Fruit fly (Drosophila melanogaster) whole organism, embryonic: ENCODE results near the gene CG43230.

Experiments used
- CG12391 ChIP-seq: fragments of 200-800 bp; sonication (Bioruptor generic); optimal IDR thresholded peaks from 3 replicates; lab custom pipeline; 2018; ENCODE audit warnings: missing biosample characterization, mild to moderate bottlenecking, missing genetic modification characterization, moderate library complexity
- CG13123 ChIP-seq: fragments of 200-800 bp; sonication (Bioruptor generic); optimal IDR thresholded peaks from 2 replicates; lab custom pipeline; 2016; ENCODE audit warnings: missing biosample characterization, missing genetic modification characterization
- CG13424 ChIP-seq: fragments of 200-800 bp; sonication (Bioruptor generic); optimal IDR thresholded peaks from 2 replicates; lab custom pipeline; 2019; ENCODE audit warnings: missing biosample characterization, mild to moderate bottlenecking, missing genetic modification characterization, moderate library complexity
- CG13775 ChIP-seq: fragments of 200-800 bp; sonication (Bioruptor generic); optimal IDR thresholded peaks from 3 replicates; lab custom pipeline; 2017; ENCODE audit warnings: missing biosample characterization, mild to moderate bottlenecking, missing genetic modification characterization
- CG14965 ChIP-seq: fragments of 200-800 bp; sonication (Bioruptor generic); optimal IDR thresholded peaks from 2 replicates; lab custom pipeline; 2016; ENCODE audit warnings: missing biosample characterization, missing genetic modification characterization, borderline replicate concordance
- CG17802 ChIP-seq: fragments of 200-800 bp; sonication (Bioruptor generic); optimal IDR thresholded peaks from 2 replicates; lab custom pipeline; 2018; ENCODE audit warnings: missing biosample characterization, mild to moderate bottlenecking, missing genetic modification characterization, moderate library complexity
- CG18764 ChIP-seq: fragments of 200-800 bp; sonication (Bioruptor generic); optimal IDR thresholded peaks from 3 replicates; lab custom pipeline; 2016; ENCODE audit warnings: missing biosample characterization, missing genetic modification characterization
- CG2875 ChIP-seq: fragments of 200-800 bp; sonication (Bioruptor generic); optimal IDR thresholded peaks from 2 replicates; lab custom pipeline; 2017; ENCODE audit warnings: missing biosample characterization, mild to moderate bottlenecking, missing genetic modification characterization, missing genetic modification reagents
- CG30431 ChIP-seq: fragments of 200-800 bp; sonication (Bioruptor generic); optimal IDR thresholded peaks from 2 replicates; lab custom pipeline; 2017; ENCODE audit warnings: missing biosample characterization, missing genetic modification characterization
- CG3163 ChIP-seq: fragments of 200-800 bp; sonication (Bioruptor generic); optimal IDR thresholded peaks from 3 replicates; lab custom pipeline; 2016; ENCODE audit warnings: missing biosample characterization, missing genetic modification characterization
- CG34422 ChIP-seq: fragments of 200-800 bp; sonication (Bioruptor generic); IDR thresholded peaks from 3 replicates; pipeline ENCODE4 v1.3.6; 2022; ENCODE audit warnings: missing biosample characterization, missing genetic modification characterization
- CG3995 ChIP-seq: fragments of 200-800 bp; sonication (Bioruptor generic); optimal IDR thresholded peaks from 3 replicates; lab custom pipeline; 2016; ENCODE audit warnings: missing biosample characterization, missing genetic modification characterization
- CG4328 ChIP-seq: fragments of 200-800 bp; sonication (Bioruptor generic); optimal IDR thresholded peaks from 3 replicates; lab custom pipeline; 2017; ENCODE audit warnings: missing biosample characterization, missing genetic modification reagents, missing genetic modification characterization
- CG43689 ChIP-seq: fragments of 200-800 bp; sonication (Bioruptor generic); IDR thresholded peaks from 2 replicates; pipeline ENCODE4 v1.3.6; 2022; ENCODE audit warnings: missing biosample characterization, missing genetic modification characterization
- CG4854 ChIP-seq: fragments of 200-800 bp; sonication (Bioruptor generic); optimal IDR thresholded peaks from 2 replicates; lab custom pipeline; 2016; ENCODE audit warnings: missing biosample characterization, missing genetic modification characterization, inconsistent platforms
- CG5245 ChIP-seq: fragments of 200-800 bp; sonication (Bioruptor generic); optimal IDR thresholded peaks from 3 replicates; lab custom pipeline; 2016; ENCODE audit warnings: missing biosample characterization, missing genetic modification characterization
- CG6654 ChIP-seq: fragments of 200-800 bp; sonication (Bioruptor generic); optimal IDR thresholded peaks from 2 replicates; lab custom pipeline; 2017; ENCODE audit warnings: missing biosample characterization, mild to moderate bottlenecking, missing genetic modification characterization
- CG8089 ChIP-seq: fragments of 200-800 bp; sonication (Bioruptor generic); optimal IDR thresholded peaks from 3 replicates; lab custom pipeline; 2016; ENCODE audit warnings: missing biosample characterization, missing genetic modification characterization
- CG9609 ChIP-seq: fragments of 200-800 bp; sonication (Bioruptor generic); optimal IDR thresholded peaks from 3 replicates; lab custom pipeline; 2016; ENCODE audit warnings: missing biosample characterization, missing genetic modification characterization
- CrebB ChIP-seq: fragments of 200-800 bp; sonication (Bioruptor generic); optimal IDR thresholded peaks from 3 replicates; lab custom pipeline; 2018; ENCODE audit warnings: missing biosample characterization, mild to moderate bottlenecking, missing genetic modification characterization
- D19B ChIP-seq: fragments of 200-800 bp; sonication (Bioruptor generic); optimal IDR thresholded peaks from 2 replicates; lab custom pipeline; 2017; ENCODE audit warnings: missing biosample characterization, mild to moderate bottlenecking, missing genetic modification characterization
- Drgx ChIP-seq: fragments of 200-800 bp; sonication (Bioruptor generic); IDR thresholded peaks from 2 replicates; pipeline ENCODE4 v1.3.6; 2022; ENCODE audit warnings: missing biosample characterization, missing genetic modification characterization
- Eip74EF ChIP-seq, 2 experiments: fragments of 200-800 bp in 1 of 2; fragments of >200 bp in 1 of 2; sonication (Bioruptor generic) in 1 of 2; optimal IDR thresholded peaks; 2 replicates each; lab custom pipeline; 2017 to 2019; ENCODE audit warnings: missing biosample characterization in 2 of 2, missing genetic modification characterization in 2 of 2, mild to moderate bottlenecking in 1 of 2, moderate library complexity in 1 of 2
- Fer3 ChIP-seq: fragments of 200-800 bp; sonication (Bioruptor generic); optimal IDR thresholded peaks from 2 replicates; lab custom pipeline; 2018; ENCODE audit warnings: missing biosample characterization, mild to moderate bottlenecking, missing genetic modification characterization, moderate library complexity
- HLH54F ChIP-seq: fragments of 200-800 bp; sonication (Bioruptor generic); optimal IDR thresholded peaks from 3 replicates; lab custom pipeline; 2016; ENCODE audit warnings: missing biosample characterization, missing genetic modification characterization
- Hey ChIP-seq: fragments of 200-800 bp; sonication (Bioruptor generic); optimal IDR thresholded peaks from 3 replicates; lab custom pipeline; 2018; ENCODE audit warnings: missing biosample characterization, mild to moderate bottlenecking, missing genetic modification characterization
- NC2β ChIP-seq: fragments of 200-800 bp; sonication (Bioruptor generic); optimal IDR thresholded peaks from 2 replicates; lab custom pipeline; 2016; ENCODE audit warnings: missing biosample characterization, missing genetic modification characterization
- Nf-YA ChIP-seq: fragments of 200-800 bp; sonication (Bioruptor generic); IDR thresholded peaks from 2 replicates; pipeline ENCODE4 v1.3.6; 2022; ENCODE audit warnings: missing biosample characterization, missing genetic modification characterization
- PHDP ChIP-seq: fragments of 200-800 bp; sonication (Bioruptor generic); optimal IDR thresholded peaks from 3 replicates; lab custom pipeline; 2018; ENCODE audit warnings: missing biosample characterization, mild to moderate bottlenecking, missing genetic modification characterization, moderate library complexity
- Sry-δ ChIP-seq: fragments of 200-800 bp; sonication (Bioruptor generic); optimal IDR thresholded peaks from 2 replicates; lab custom pipeline; 2016; ENCODE audit warnings: missing biosample characterization, missing genetic modification characterization
- chn ChIP-seq: fragments of 200-800 bp; sonication (Bioruptor generic); optimal IDR thresholded peaks from 2 replicates; lab custom pipeline; 2016; ENCODE audit warnings: missing biosample characterization, missing genetic modification characterization
- crol ChIP-seq: fragments of 200-800 bp; sonication (Bioruptor generic); IDR thresholded peaks from 2 replicates; pipeline ENCODE4 v1.3.6; 2022; ENCODE audit warnings: missing biosample characterization, missing genetic modification characterization
- en ChIP-seq: fragments of 200-800 bp; sonication (Bioruptor generic); optimal IDR thresholded peaks from 2 replicates; lab custom pipeline; 2016; ENCODE audit warnings: missing biosample characterization, missing genetic modification characterization
- fu2 ChIP-seq: fragments of 200-800 bp; sonication (Bioruptor generic); optimal IDR thresholded peaks from 2 replicates; lab custom pipeline; 2016; ENCODE audit warnings: missing biosample characterization, missing genetic modification characterization
- gem ChIP-seq: fragments of 200-800 bp; sonication (Bioruptor generic); optimal IDR thresholded peaks from 2 replicates; lab custom pipeline; 2019; ENCODE audit warnings: missing biosample characterization, mild to moderate bottlenecking, missing genetic modification characterization, moderate library complexity
- gro ChIP-seq: fragments of 200-800 bp; sonication (Bioruptor generic); optimal IDR thresholded peaks from 2 replicates; lab custom pipeline; 2016; ENCODE audit warnings: missing biosample characterization, missing genetic modification characterization
- hkb ChIP-seq, 2 experiments: fragments of 200-800 bp in 1 of 2; fragments of >200 bp in 1 of 2; sonication (Bioruptor generic) in 1 of 2; IDR thresholded peaks in 1 of 2; optimal IDR thresholded peaks in 1 of 2; 2 replicates each; pipeline versions ENCODE4 v1.3.6 to Lab custom; 2017 to 2022; ENCODE audit warnings: missing biosample characterization in 1 of 2, missing genetic modification characterization in 1 of 2
- lbe ChIP-seq: fragments of 200-800 bp; sonication (Bioruptor generic); optimal IDR thresholded peaks from 2 replicates; lab custom pipeline; 2016; ENCODE audit warnings: missing biosample characterization, mild to moderate bottlenecking, missing genetic modification characterization
- maf-S ChIP-seq: fragments of 200-800 bp; sonication (Bioruptor generic); optimal IDR thresholded peaks from 2 replicates; lab custom pipeline; 2016; ENCODE audit warnings: missing biosample characterization, missing genetic modification characterization
- nau ChIP-seq: fragments of 200-800 bp; sonication (Bioruptor generic); optimal IDR thresholded peaks from 3 replicates; lab custom pipeline; 2017; ENCODE audit warnings: missing biosample characterization, mild to moderate bottlenecking, missing genetic modification characterization, missing genetic modification reagents
- ranshi ChIP-seq: fragments of 200-800 bp; sonication (Bioruptor generic); IDR thresholded peaks from 2 replicates; pipeline ENCODE4 v1.3.6; 2022; ENCODE audit warnings: missing biosample characterization, missing genetic modification characterization
- row ChIP-seq: fragments of 200-800 bp; sonication (Bioruptor generic); IDR thresholded peaks from 3 replicates; pipeline ENCODE4 v1.3.6; 2022; ENCODE audit warnings: missing biosample characterization, missing genetic modification characterization
- sug ChIP-seq: fragments of 200-800 bp; optimal IDR thresholded peaks from 2 replicates; lab custom pipeline; 2019; ENCODE audit warnings: missing biosample characterization, mild to moderate bottlenecking, missing genetic modification characterization, moderate library complexity
- vnd ChIP-seq: fragments of 200-800 bp; sonication (Bioruptor generic); IDR thresholded peaks from 3 replicates; pipeline ENCODE4 v1.3.6; 2022; ENCODE audit warnings: missing biosample characterization, missing genetic modification characterization; ENCODE audit not compliant: partially characterized antibody
- wdn ChIP-seq: fragments of 200-800 bp; sonication (Bioruptor generic); IDR thresholded peaks from 2 replicates; pipeline ENCODE4 v1.3.6; 2022; ENCODE audit warnings: missing biosample characterization, missing genetic modification characterization
- wor ChIP-seq: fragments of 200-800 bp; sonication (Bioruptor generic); IDR thresholded peaks from 2 replicates; pipeline ENCODE4 v1.3.6; 2022; ENCODE audit warnings: missing biosample characterization, missing genetic modification characterization
- yki ChIP-seq: fragments of >200 bp; optimal IDR thresholded peaks from 3 replicates; lab custom pipeline; 2018
- zf30C ChIP-seq: fragments of 200-800 bp; sonication (Bioruptor generic); optimal IDR thresholded peaks from 3 replicates; lab custom pipeline; 2018; ENCODE audit warnings: missing biosample characterization, mild to moderate bottlenecking, missing genetic modification characterization

Gene CG43230

DNA sequence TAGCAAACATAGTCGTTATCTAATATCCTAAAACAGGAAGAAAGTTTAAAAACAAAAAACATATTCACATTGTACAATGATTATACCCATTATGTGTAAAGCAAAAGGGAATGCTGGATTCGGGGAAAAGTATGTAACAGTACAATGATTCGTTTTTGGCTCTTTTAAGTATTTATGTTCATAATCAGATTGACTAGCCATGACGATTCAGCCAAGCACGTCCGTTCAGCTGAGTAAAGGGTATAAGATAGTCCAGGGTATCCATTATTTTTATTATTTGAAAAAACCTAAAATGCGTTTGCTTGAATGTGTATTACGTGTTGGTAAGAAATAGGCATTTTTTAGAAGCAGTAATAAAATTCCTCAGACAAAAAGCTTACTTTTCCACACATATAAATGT lies 34.7 kb downstream of the CG43230 start (continued):
- TF ChIP-seq D19B (GFP tag; lab: Kevin White, UChicago) (peak; percentile 44), gro (GFP tag; lab: Kevin White, UChicago) (no peak), CG34422 (0 out of 3 replicates have a peak, but pooled peaks have one; percentile 29), row (peak; percentile 43; the same call in 2 of the 3 replicates), fu2 (GFP tag; lab: Kevin White, UChicago) (no peak), gem (peak; percentile 26), CG30431 (GFP tag; lab: Kevin White, UChicago) (peak; percentile 22), CG13424 (no peak)

dm6 chr2L:15254229-15254861 lies 39.3 kb downstream of the CG43230 start:
- TF ChIP-seq CG13775 (GFP tag; lab: Kevin White, UChicago): peak; percentile 3
- no peak for TF ChIP-seq CrebB (tag; lab: Kevin White, UChicago)
- TF ChIP-seq sug (tag; lab: Kevin White, UChicago): peak; percentile 16
- peak; percentile 27 for TF ChIP-seq CG3163
- peak; percentile 50 for TF ChIP-seq zf30C
- no peak for TF ChIP-seq CG4854 (GFP tag; lab: Kevin White, UChicago)
- TF ChIP-seq CG2875 (GFP tag; lab: Kevin White, UChicago): no peak
- TF ChIP-seq D19B (GFP tag; lab: Kevin White, UChicago): peak; percentile 10
- TF ChIP-seq CG3995 (GFP tag; lab: Kevin White, UChicago): peak; percentile 16
- TF ChIP-seq CG9609 (GFP tag; lab: Kevin White, UChicago): peak; percentile 44
- peak; percentile 43 for TF ChIP-seq Fer3 (tag; lab: Kevin White, UChicago)
- peak; percentile 54 for TF ChIP-seq Drgx (GFP tag; lab: Robert Waterston, UW)
- TF ChIP-seq PHDP (tag; lab: Kevin White, UChicago): peak; percentile 33
- TF ChIP-seq nau (GFP tag; lab: Kevin White, UChicago): no peak
- TF ChIP-seq CG6654 (GFP tag; lab: Kevin White, UChicago): no peak
- no peak for TF ChIP-seq hkb (optimal IDR thresholded peaks at IDR 0.05; lab: Kevin White, UChicago)
- TF ChIP-seq hkb (GFP tag; IDR thresholded peaks at IDR 0.05; lab: Robert Waterston, UW): peak; percentile 66; the same call in 1 of the 2 replicates
- TF ChIP-seq HLH54F (GFP tag; lab: Kevin White, UChicago): no peak
- TF ChIP-seq Hey (tag; lab: Kevin White, UChicago): no peak
- peak; percentile 60 for TF ChIP-seq CG12391 (tag; lab: Kevin White, UChicago)
- peak; percentile 1 for TF ChIP-seq chn (GFP tag; lab: Kevin White, UChicago)
- peak; percentile 79 for TF ChIP-seq row
- TF ChIP-seq Eip74EF (GFP tag; optimal IDR thresholded peaks at IDR 0.05; lab: Kevin White, UChicago): no peak
- TF ChIP-seq yki: no peak
- peak; percentile 40; the same call in 1 of the 2 replicates for TF ChIP-seq wor (GFP tag; lab: Robert Waterston, UW)
- peak; percentile 10 for TF ChIP-seq CG17802 (tag; lab: Kevin White, UChicago)
- TF ChIP-seq CG13123 (GFP tag; lab: Kevin White, UChicago): no peak
- TF ChIP-seq vnd: no peak
- no peak for TF ChIP-seq NC2β (GFP tag; lab: Kevin White, UChicago)
- no peak for TF ChIP-seq CG43689 (GFP tag; lab: Robert Waterston, UW)
- TF ChIP-seq CG18764 (GFP tag; lab: Kevin White, UChicago): peak; percentile 13
- peak; percentile 4 for TF ChIP-seq Sry-δ (GFP tag; lab: Kevin White, UChicago)
- TF ChIP-seq CG5245: no peak
- no peak for TF ChIP-seq wdn (GFP tag; lab: Robert Waterston, UW)
- TF ChIP-seq crol: no peak
- TF ChIP-seq Nf-YA (GFP tag; lab: Robert Waterston, UW): peak; percentile 41; the same call in 1 of the 2 replicates
- no peak for TF ChIP-seq CG14965 (GFP tag; lab: Kevin White, UChicago)
- no peak for TF ChIP-seq lbe (GFP tag; lab: Kevin White, UChicago)
- TF ChIP-seq en: no peak
- no peak for TF ChIP-seq CG4328 (GFP tag; lab: Kevin White, UChicago)
- peak; percentile 6 for TF ChIP-seq CG8089
- peak; percentile 3 for TF ChIP-seq maf-S (GFP tag; lab: Kevin White, UChicago)
- TF ChIP-seq ranshi (GFP tag; lab: Robert Waterston, UW): peak; percentile 46; the same call in 1 of the 2 replicates
